Worm (Caenorhabditis elegans) whole organism, dauer: Measurements from ENCODE around the gene K09C4.2.

ENCODE experiments used
- unc-62 ChIP-seq: sonication (generic microtip); optimal IDR thresholded peaks from 2 replicates; lab custom pipeline; 2017; ENCODE audit warnings: missing biosample characterization, missing genetic modification reagents, missing genetic modification characterization

K09C4.2 gene

ce11 chrX:3296182-3296581 lies at the start of gene K09C4.2:
TSS of gene K09C4.2 (plus strand) at chrX:3296482.
- TF ChIP-seq unc-62 (GFP tag; lab: Kevin White, UChicago) = no peak

- TF ChIP-seq unc-62 (GFP tag; lab: Kevin White, UChicago) = no peak
Measured at ce11 chrX:3247768-3248167, 48.5 kb upstream of the K09C4.2 start.

- no peak for TF ChIP-seq unc-62 (GFP tag; lab: Kevin White, UChicago)
Measured at ce11 chrX:3250481-3251091, 45.7 kb upstream of the K09C4.2 start, which contains the start of gene pqn-37. TSS of gene pqn-37 (minus strand) at chrX:3250531.

ce11 chrX:3252500-3252899 lies 43.8 kb upstream of the K09C4.2 start, which contains the start of gene tba-9:
TSS of gene tba-9 (plus strand) at chrX:3252800.
- no peak for TF ChIP-seq unc-62 (GFP tag; lab: Kevin White, UChicago)

- TF ChIP-seq unc-62 (GFP tag; lab: Kevin White, UChicago) = no peak
Measured at ce11 chrX:3256784-3257493, 39.3 kb upstream of the K09C4.2 start, which contains the start of gene lbp-3. TSS of gene lbp-3 (plus strand) at chrX:3257372.

- no peak for TF ChIP-seq unc-62 (GFP tag; lab: Kevin White, UChicago)
Measured at ce11 chrX:3258842-3259241, 37.4 kb upstream of the K09C4.2 start, which contains the start of gene lbp-1. TSS of gene lbp-1 (plus strand) at chrX:3259142.

ce11 chrX:3260509-3260908 lies 35.8 kb upstream of the K09C4.2 start, which contains the start of gene lbp-2:
TSS of gene lbp-2 (plus strand) at chrX:3260610.
- TF ChIP-seq unc-62 (GFP tag; lab: Kevin White, UChicago) = no peak

- TF ChIP-seq unc-62 (GFP tag; lab: Kevin White, UChicago) = no peak
Measured at ce11 chrX:3262600-3262999, 33.7 kb upstream of the K09C4.2 start, which contains the start of gene fbxb-71. TSS of gene fbxb-71 (plus strand) at chrX:3262900.

ce11 chrX:3270806-3271205 lies 25.5 kb upstream of the K09C4.2 start, which contains the start of gene sul-1:
TSS of gene sul-1 (minus strand) at chrX:3270906.
- no peak for TF ChIP-seq unc-62 (GFP tag; lab: Kevin White, UChicago)

- no peak for TF ChIP-seq unc-62 (GFP tag; lab: Kevin White, UChicago)
Measured at ce11 chrX:3271673-3272072, 24.6 kb upstream of the K09C4.2 start, which contains the start of gene K09C4.9. TSS of gene K09C4.9 (minus strand) at chrX:3271773.

- no peak for TF ChIP-seq unc-62 (GFP tag; lab: Kevin White, UChicago)
Measured at ce11 chrX:3272580-3272979, 23.7 kb upstream of the K09C4.2 start, which contains the start of gene K09C4.7. TSS of gene K09C4.7 (plus strand) at chrX:3272880.

- TF ChIP-seq unc-62 (GFP tag; lab: Kevin White, UChicago) = no peak
Measured at ce11 chrX:3280130-3280529, 16.2 kb upstream of the K09C4.2 start, which contains the start of gene K09C4.10. TSS of gene K09C4.10 (minus strand) at chrX:3280230.

ce11 chrX:3282306-3282705 lies 14.0 kb upstream of the K09C4.2 start, which contains the start of gene K09C4.5:
TSS of gene K09C4.5 (plus strand) at chrX:3282631.
- TF ChIP-seq unc-62 (GFP tag; lab: Kevin White, UChicago) = no peak

ce11 chrX:3283189-3283588 lies 13.1 kb upstream of the K09C4.2 start:
- TF ChIP-seq unc-62 (GFP tag; lab: Kevin White, UChicago) = no peak

- TF ChIP-seq unc-62 (GFP tag; lab: Kevin White, UChicago) = no peak
Measured at ce11 chrX:3284967-3285366, 11.3 kb upstream of the K09C4.2 start.

ce11 chrX:3285448-3285847 lies 10.8 kb upstream of the K09C4.2 start:
- TF ChIP-seq unc-62 (GFP tag; lab: Kevin White, UChicago) = no peak
